Worm (Caenorhabditis elegans) whole organism, L1 larva: ENCODE results near the gene dmsr-4.

ENCODE experiments used
- ama-1 ChIP-seq: fragments of 150-350 bp; optimal IDR thresholded peaks from 2 replicates; lab custom pipeline; 2014
- ceh-88 ChIP-seq: fragments of 200-800 bp; sonication (Bioruptor generic); IDR thresholded peaks from 2 replicates; pipeline ENCODE4 v1.3.6; 2022; ENCODE audit warnings: missing genetic modification characterization, missing compliant biosample characterization
- lir-3 ChIP-seq: sonication (generic microtip); optimal IDR thresholded peaks from 2 replicates; lab custom pipeline; 2016; ENCODE audit warnings: mild to moderate bottlenecking, missing genetic modification characterization, moderate library complexity, missing compliant biosample characterization; ENCODE audit not compliant: poor library complexity
- lsy-2 ChIP-seq, 2 experiments: fragments of 150-350 bp; optimal IDR thresholded peaks; 2 replicates each; lab custom pipeline; 2014; ENCODE audit warnings: missing biosample characterization in 2 of 2, missing genetic modification characterization in 2 of 2
- mep-1 ChIP-seq: fragments of 150-350 bp; optimal IDR thresholded peaks from 2 replicates; lab custom pipeline; 2014; ENCODE audit warnings: missing biosample characterization, missing genetic modification characterization
- nhr-12 ChIP-seq: sonication (generic microtip); optimal IDR thresholded peaks from 2 replicates; lab custom pipeline; 2017; ENCODE audit warnings: missing biosample characterization, missing genetic modification characterization
- pag-3 ChIP-seq: sonication (generic microtip); optimal IDR thresholded peaks from 2 replicates; lab custom pipeline; 2017; ENCODE audit warnings: missing genetic modification characterization, mild to moderate bottlenecking, missing compliant biosample characterization, antibody characterized with exemption, borderline replicate concordance; ENCODE audit not compliant: insufficient read depth
- pax-3 ChIP-seq: fragments of 200-800 bp; sonication (Bioruptor generic); optimal IDR thresholded peaks from 2 replicates; lab custom pipeline; 2018; ENCODE audit warnings: mild to moderate bottlenecking, missing genetic modification characterization, moderate library complexity, missing compliant biosample characterization
- pqm-1 ChIP-seq: sonication (generic microtip); optimal IDR thresholded peaks from 3 replicates; lab custom pipeline; 2017; ENCODE audit warnings: missing biosample characterization, missing genetic modification characterization
- snpc-4 ChIP-seq: fragments of 150-350 bp; optimal IDR thresholded peaks from 2 replicates; lab custom pipeline; 2014; ENCODE audit warnings: missing biosample characterization, missing genetic modification characterization
- tlp-1 ChIP-seq: fragments of 150-350 bp; optimal IDR thresholded peaks from 2 replicates; lab custom pipeline; 2014; ENCODE audit warnings: missing biosample characterization, missing genetic modification characterization
- zag-1 ChIP-seq: fragments of 150-350 bp; optimal IDR thresholded peaks from 2 replicates; lab custom pipeline; 2014; ENCODE audit warnings: missing biosample characterization, missing genetic modification characterization
- ztf-11 ChIP-seq, 2 experiments: sonication (generic microtip); optimal IDR thresholded peaks; 2 replicates each; lab custom pipeline; 2016 to 2017; ENCODE audit warnings: missing genetic modification characterization in 2 of 2, missing biosample characterization in 1 of 2, missing compliant biosample characterization in 1 of 2

DNA sequence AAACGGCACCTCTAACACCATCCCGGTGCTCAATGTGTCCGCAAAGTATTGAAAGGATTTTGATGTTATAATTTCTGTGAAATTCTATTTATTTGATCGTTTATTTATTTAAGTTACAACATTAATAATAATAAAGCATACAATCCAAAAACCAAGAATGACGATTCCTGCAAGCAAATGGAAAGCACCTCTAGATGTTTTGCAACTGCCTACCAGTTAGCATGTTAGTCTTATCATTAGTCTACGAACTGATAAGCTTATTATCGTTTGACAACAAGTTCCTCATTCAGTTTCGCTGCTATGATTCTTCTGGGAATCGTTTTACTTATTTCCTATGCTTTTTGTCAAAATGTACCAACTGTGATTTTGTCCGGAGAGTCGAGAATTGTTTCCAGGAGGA, 57.2 kb downstream of the dmsr-4 start, which contains the start of gene K01A2.6:
- TF ChIP-seq lir-3 (tag; lab: Kevin White, UChicago) (no peak), pag-3 (tag; lab: Kevin White, UChicago) (no peak), ceh-88 (GFP tag; lab: Robert Waterston, UW) (no peak), pqm-1 (tag; lab: Kevin White, UChicago) (no peak), zag-1 (tag; lab: Kevin White, UChicago) (no peak), pax-3 (tag; lab: Kevin White, UChicago) (no peak), lsy-2 (tag; optimal IDR thresholded peaks at IDR 0.05; lab: Kevin White, UChicago) (no peak), ama-1 (lab: Kevin White, UChicago) (no peak), nhr-12 (no peak), tlp-1 (tag; lab: Kevin White, UChicago) (no peak), mep-1 (tag; lab: Kevin White, UChicago) (no peak), snpc-4 (tag; lab: Kevin White, UChicago) (no peak), ztf-11 (tag; optimal IDR thresholded peaks at IDR 0.05; lab: Kevin White, UChicago) (no peak)
